Worm (Caenorhabditis elegans) whole organism, mixed stage, embryonic: ENCODE results near the gene C05B5.12.

Experiments
- M03D4.4 ChIP-seq: sonication (generic microtip); optimal IDR thresholded peaks from 2 replicates; lab custom pipeline; 2017; ENCODE audit warnings: mild to moderate bottlenecking, missing genetic modification characterization, missing compliant biosample characterization
- bed-3 ChIP-seq: fragments of 200-800 bp; sonication (Bioruptor generic); optimal IDR thresholded peaks from 3 replicates; lab custom pipeline; 2018; ENCODE audit warnings: mild to moderate bottlenecking, missing genetic modification characterization, moderate library complexity, missing compliant biosample characterization
- blmp-1 ChIP-seq: fragments of 150-350 bp; optimal IDR thresholded peaks from 2 replicates; lab custom pipeline; 2014; ENCODE audit warnings: missing biosample characterization, missing genetic modification characterization
- ceh-39 ChIP-seq: fragments of 150-350 bp; optimal IDR thresholded peaks from 2 replicates; lab custom pipeline; 2014; ENCODE audit warnings: missing biosample characterization, missing genetic modification characterization
- ceh-83 ChIP-seq: fragments of 200-800 bp; sonication (Bioruptor generic); optimal IDR thresholded peaks from 2 replicates; lab custom pipeline; 2018; ENCODE audit warnings: mild to moderate bottlenecking, missing genetic modification characterization, missing compliant biosample characterization
- cnd-1 ChIP-seq: fragments of 200-800 bp; sonication (Bioruptor generic); optimal IDR thresholded peaks from 2 replicates; lab custom pipeline; 2018; ENCODE audit warnings: mild to moderate bottlenecking, missing genetic modification characterization, missing compliant biosample characterization
- drap-1 ChIP-seq: fragments of 200-800 bp; sonication (Bioruptor generic); optimal IDR thresholded peaks from 3 replicates; lab custom pipeline; 2018; ENCODE audit warnings: mild to moderate bottlenecking, missing genetic modification characterization, missing compliant biosample characterization
- elt-1 ChIP-seq: sonication (generic microtip); optimal IDR thresholded peaks from 2 replicates; lab custom pipeline; 2017; ENCODE audit warnings: missing genetic modification characterization, mild to moderate bottlenecking, missing compliant biosample characterization, antibody characterized with exemption, moderate library complexity, borderline replicate concordance; ENCODE audit not compliant: insufficient read depth
- elt-3 ChIP-seq: fragments of 150-350 bp; optimal IDR thresholded peaks from 2 replicates; lab custom pipeline; 2014; ENCODE audit warnings: missing biosample characterization, missing genetic modification characterization
- flh-1 ChIP-seq: fragments of 200-800 bp; sonication (Bioruptor generic); optimal IDR thresholded peaks from 2 replicates; lab custom pipeline; 2018; ENCODE audit warnings: mild to moderate bottlenecking, missing genetic modification characterization, moderate library complexity, missing compliant biosample characterization
- ham-2 ChIP-seq: fragments of 200-800 bp; sonication (Bioruptor generic); optimal IDR thresholded peaks from 2 replicates; lab custom pipeline; 2018; ENCODE audit warnings: mild to moderate bottlenecking, missing genetic modification characterization, missing compliant biosample characterization
- lin-13 ChIP-seq: fragments of 150-350 bp; optimal IDR thresholded peaks from 2 replicates; lab custom pipeline; 2014; ENCODE audit warnings: missing biosample characterization, missing genetic modification characterization
- lsy-2 ChIP-seq: fragments of 150-350 bp; optimal IDR thresholded peaks from 2 replicates; lab custom pipeline; 2014; ENCODE audit warnings: missing biosample characterization, missing genetic modification characterization
- mep-1 ChIP-seq: fragments of 150-350 bp; optimal IDR thresholded peaks from 2 replicates; lab custom pipeline; 2017; ENCODE audit warnings: missing biosample characterization, missing genetic modification reagents, missing genetic modification characterization, inconsistent platforms
- mls-2 ChIP-seq: sonication (generic microtip); optimal IDR thresholded peaks from 2 replicates; lab custom pipeline; 2016; ENCODE audit warnings: mild to moderate bottlenecking, missing genetic modification characterization, moderate library complexity, missing compliant biosample characterization
- nhr-12 ChIP-seq: fragments of 150-350 bp; optimal IDR thresholded peaks from 2 replicates; lab custom pipeline; 2014; ENCODE audit warnings: missing biosample characterization, missing genetic modification characterization
- nhr-2 ChIP-seq: fragments of 150-350 bp; optimal IDR thresholded peaks from 2 replicates; lab custom pipeline; 2014; ENCODE audit warnings: missing biosample characterization, missing genetic modification characterization
- nhr-28 ChIP-seq: fragments of 150-350 bp; optimal IDR thresholded peaks from 2 replicates; lab custom pipeline; 2014; ENCODE audit warnings: missing biosample characterization, missing genetic modification characterization
- nhr-76 ChIP-seq: sonication (generic microtip); optimal IDR thresholded peaks from 2 replicates; lab custom pipeline; 2017; ENCODE audit warnings: missing biosample characterization, missing genetic modification characterization
- pha-4 ChIP-seq: fragments of 150-350 bp; optimal IDR thresholded peaks from 2 replicates; lab custom pipeline; 2018; ENCODE audit warnings: missing biosample characterization, missing genetic modification reagents, missing genetic modification characterization
- sem-2 ChIP-seq: fragments of 200-800 bp; sonication (Bioruptor generic); optimal IDR thresholded peaks from 2 replicates; lab custom pipeline; 2018; ENCODE audit warnings: mild to moderate bottlenecking, missing genetic modification characterization, missing compliant biosample characterization
- snpc-4 ChIP-seq: fragments of 150-350 bp; optimal IDR thresholded peaks from 2 replicates; lab custom pipeline; 2014; ENCODE audit warnings: missing biosample characterization, missing genetic modification characterization
- sptf-1 ChIP-seq: sonication (generic microtip); optimal IDR thresholded peaks from 2 replicates; lab custom pipeline; 2017; ENCODE audit warnings: mild to moderate bottlenecking, missing genetic modification characterization, moderate library complexity, missing compliant biosample characterization
- tbx-8 ChIP-seq: fragments of 200-800 bp; sonication (Bioruptor generic); optimal IDR thresholded peaks from 2 replicates; lab custom pipeline; 2018; ENCODE audit warnings: mild to moderate bottlenecking, missing genetic modification characterization, moderate library complexity, missing compliant biosample characterization
- unc-120 ChIP-seq: sonication (generic microtip); optimal IDR thresholded peaks from 2 replicates; lab custom pipeline; 2017; ENCODE audit warnings: missing genetic modification characterization, missing compliant biosample characterization; ENCODE audit not compliant: poor library complexity, severe bottlenecking
- unc-39 ChIP-seq: fragments of 150-350 bp; optimal IDR thresholded peaks from 2 replicates; lab custom pipeline; 2014; ENCODE audit warnings: missing biosample characterization, missing genetic modification characterization
- unc-62 ChIP-seq: fragments of 150-350 bp; optimal IDR thresholded peaks from 2 replicates; lab custom pipeline; 2014; ENCODE audit warnings: missing biosample characterization, missing genetic modification reagents, missing genetic modification characterization
- zip-8 ChIP-seq: fragments of 150-350 bp; optimal IDR thresholded peaks from 2 replicates; lab custom pipeline; 2014; ENCODE audit warnings: missing biosample characterization, missing genetic modification characterization

The C05B5.12 gene

DNA sequence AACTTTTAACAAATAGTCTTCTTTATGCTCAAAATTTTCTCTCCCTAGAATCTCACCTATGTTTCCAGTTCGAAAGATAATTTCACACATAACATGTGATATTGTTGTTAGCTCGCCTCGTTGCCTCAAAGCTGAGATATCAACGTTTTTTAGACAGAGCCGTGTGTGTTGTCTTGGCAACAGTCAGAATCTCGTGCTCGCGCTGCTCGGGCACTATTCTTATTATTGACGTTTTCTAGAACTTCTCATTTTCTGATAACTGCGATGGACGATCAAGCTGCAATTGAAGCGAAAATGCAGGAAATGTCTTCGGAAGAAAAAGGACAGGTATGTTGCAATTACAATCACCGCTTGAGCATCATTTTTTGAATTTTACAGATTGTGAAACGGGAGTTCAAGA lies 48.6 kb downstream of the C05B5.12 start, which contains the start of gene xbx-3:
xbx-3 (plus strand) TSS at position 163 of the 400 bp plus-strand sequence.
- no peak for TF ChIP-seq pha-4 (tag; lab: Kevin White, UChicago)
- TF ChIP-seq elt-3 (tag; lab: Kevin White, UChicago): no peak
- no peak for TF ChIP-seq lin-13 (tag; lab: Kevin White, UChicago)
- TF ChIP-seq blmp-1 (tag; lab: Kevin White, UChicago): no peak
- TF ChIP-seq ham-2 (GFP tag; lab: Kevin White, UChicago): no peak
- no peak for TF ChIP-seq flh-1
- no peak for TF ChIP-seq zip-8
- no peak for TF ChIP-seq nhr-76
- TF ChIP-seq unc-62: no peak
- no peak for TF ChIP-seq nhr-12 (tag; lab: Kevin White, UChicago)
- no peak for TF ChIP-seq ceh-83 (GFP tag; lab: Kevin White, UChicago)
- no peak for TF ChIP-seq nhr-28 (tag; lab: Kevin White, UChicago)
- no peak for TF ChIP-seq snpc-4 (tag; lab: Kevin White, UChicago)
- TF ChIP-seq sptf-1: no peak
- TF ChIP-seq elt-1: no peak
- no peak for TF ChIP-seq bed-3
- no peak for TF ChIP-seq mep-1
- TF ChIP-seq unc-120 (tag; lab: Kevin White, UChicago): no peak
- no peak for TF ChIP-seq drap-1
- TF ChIP-seq cnd-1 (tag; lab: Kevin White, UChicago): no peak

- TF ChIP-seq unc-39 (tag; lab: Kevin White, UChicago): no peak
- no peak for TF ChIP-seq nhr-28 (tag; lab: Kevin White, UChicago)
- TF ChIP-seq cnd-1 (tag; lab: Kevin White, UChicago): no peak
- no peak for TF ChIP-seq nhr-12 (tag; lab: Kevin White, UChicago)
- TF ChIP-seq nhr-76: no peak
- no peak for TF ChIP-seq blmp-1 (tag; lab: Kevin White, UChicago)
- TF ChIP-seq tbx-8: no peak
- no peak for TF ChIP-seq ceh-39 (tag; lab: Kevin White, UChicago)
- no peak for TF ChIP-seq lin-13 (tag; lab: Kevin White, UChicago)
- TF ChIP-seq M03D4.4 (tag; lab: Kevin White, UChicago): no peak
- TF ChIP-seq lsy-2 (tag; lab: Kevin White, UChicago): no peak
- TF ChIP-seq elt-3 (tag; lab: Kevin White, UChicago): no peak
- no peak for TF ChIP-seq nhr-2 (tag; lab: Kevin White, UChicago)
- no peak for TF ChIP-seq bed-3
- no peak for TF ChIP-seq pha-4 (tag; lab: Kevin White, UChicago)
- no peak for TF ChIP-seq unc-62
- no peak for TF ChIP-seq mls-2
- no peak for TF ChIP-seq flh-1
- TF ChIP-seq sem-2 (GFP tag; lab: Kevin White, UChicago): no peak
Observed at ce11 chrIII:10037150-10037549, 50.0 kb downstream of the C05B5.12 start, which contains the start of gene M04D8.7. M04D8.7 (plus strand) TSS chrIII:10037450.
